Worm (Caenorhabditis elegans): Measurements from ENCODE around the gene C26D10.3.

The C26D10.3 gene

ce11 chrII:8328820-8329339, 3.7 kb downstream of the C26D10.3 start, which contains the start of gene hel-1 (continued):
- TF ChIP-seq ctbp-1 (GFP tag; IDR thresholded peaks at IDR 0.05) (0 out of 2 replicates have a peak, but pooled peaks have one; percentile 39), T26A8.4 (GFP tag; IDR thresholded peaks at IDR 0.05) (no peak), R02D3.7 (tag; optimal IDR thresholded peaks at IDR 0.05) (no peak), dve-1 (tag; optimal IDR thresholded peaks at IDR 0.05; ENCODE audit: insufficient read depth) (peak; percentile 68), rbr-2 (tag; optimal IDR thresholded peaks at IDR 0.05) (peak; percentile 63), lin-39 (tag; optimal IDR thresholded peaks at IDR 0.05) (peak; percentile 68), ceh-44 (GFP tag; IDR thresholded peaks at IDR 0.05) (no peak), ZK546.5 (tag; optimal IDR thresholded peaks at IDR 0.05) (no peak), pha-4 (GFP tag; IDR thresholded peaks at IDR 0.05) (no peak), pha-4 (tag; optimal IDR thresholded peaks at IDR 0.05) (no peak), tag-97 (GFP tag; IDR thresholded peaks at IDR 0.05) (no peak), Y48G9A.11 (GFP tag; IDR thresholded peaks at IDR 0.05) (no peak), lin-15B (tag; optimal IDR thresholded peaks at IDR 0.05) (no peak), spr-1 (tag; optimal IDR thresholded peaks at IDR 0.05) (no peak), nhr-28 (tag; optimal IDR thresholded peaks at IDR 0.05) (peak; percentile 30), tra-1 (GFP tag; IDR thresholded peaks at IDR 0.05) (no peak), ceh-28 (tag; optimal IDR thresholded peaks at IDR 0.05) (no peak), snpc-4 (tag; optimal IDR thresholded peaks at IDR 0.05) (no peak), sdz-12 (GFP tag; optimal IDR thresholded peaks at IDR 0.05) (no peak), F49E8.2 (tag; optimal IDR thresholded peaks at IDR 0.05; ENCODE audit: borderline replicate concordance) (no peak), aly-2 (tag; optimal IDR thresholded peaks at IDR 0.05) (no peak), D1046.2 (GFP tag; IDR thresholded peaks at IDR 0.05) (no peak), mdl-1 (tag; optimal IDR thresholded peaks at IDR 0.05) (peak in 1 of 2 experiments; percentile 65), madf-5 (GFP tag; IDR thresholded peaks at IDR 0.05) (no peak), nhr-76 (tag; optimal IDR thresholded peaks at IDR 0.05) (no peak), nhr-77 (tag; optimal IDR thresholded peaks at IDR 0.05) (peak; percentile 23), fos-1 (tag; optimal IDR thresholded peaks at IDR 0.05) (no peak), mxl-3 (GFP tag; optimal IDR thresholded peaks at IDR 0.05) (peak; percentile 22), unc-130 (GFP tag; optimal IDR thresholded peaks at IDR 0.05) (peak; percentile 60), dmd-8 (GFP tag; IDR thresholded peaks at IDR 0.05) (no peak), egl-43 (GFP tag; IDR thresholded peaks at IDR 0.05) (peak; percentile 39; the same call in 1 of the 2 replicates), F26F4.8 (GFP tag; conservative IDR thresholded peaks at IDR 0.05) (no peak), lin-13 (GFP tag; optimal IDR thresholded peaks at IDR 0.05) (peak; percentile 70), zip-2 (tag; optimal IDR thresholded peaks at IDR 0.05) (no peak), unc-62 (GFP tag; optimal IDR thresholded peaks at IDR 0.05 in 1 of 2) (peak in 1 of 2 experiments; percentile 88), unc-62 (tag; optimal IDR thresholded peaks at IDR 0.05) (no peak), nhr-10 (tag; optimal IDR thresholded peaks at IDR 0.05) (no peak), ceh-32 (tag; optimal IDR thresholded peaks at IDR 0.05; ENCODE audit: poor library complexity) (no peak), zfp-3 (GFP tag; conservative IDR thresholded peaks at IDR 0.05) (no peak), lin-1 (GFP tag; IDR thresholded peaks at IDR 0.05) (0 out of 2 replicates have a peak, but pooled peaks have one; percentile 36), ces-1 (GFP tag; optimal IDR thresholded peaks at IDR 0.05) (peak; percentile 36), dmd-6 (GFP tag; IDR thresholded peaks at IDR 0.05) (peak; percentile 41; the same call in 1 of the 2 replicates), nhr-41 (GFP tag; IDR thresholded peaks at IDR 0.05) (no peak), mxl-2 (GFP tag; conservative IDR thresholded peaks at IDR 0.05) (no peak), ceh-82 (tag; optimal IDR thresholded peaks at IDR 0.05) (no peak), pqm-1 (tag; optimal IDR thresholded peaks at IDR 0.05) (no peak), zip-11 (GFP tag; IDR thresholded peaks at IDR 0.05) (no peak), nhr-42 (GFP tag; IDR thresholded peaks at IDR 0.05) (no peak), dpl-1 (GFP tag; optimal IDR thresholded peaks at IDR 0.05) (peak; percentile 91), ama-1 (optimal IDR thresholded peaks at IDR 0.05) (peak; percentile 38), egl-27 (tag; optimal IDR thresholded peaks at IDR 0.05) (no peak), ceh-20 (GFP tag; IDR thresholded peaks at IDR 0.05) (peak; percentile 50; the same call in 1 of the 2 replicates), lir-3 (tag; optimal IDR thresholded peaks at IDR 0.05) (no peak)
